Fruit fly (Drosophila melanogaster): ENCODE results near the gene CG10375.

CG10375 gene

dm6 chr3R:23772808-23773207, 5.3 kb downstream of the CG10375 start, which contains the start of gene tst (continued):
- TF ChIP-seq Deaf1 (tag; optimal IDR thresholded peaks at IDR 0.05): no peak
- TF ChIP-seq CG9215 (GFP tag; IDR thresholded peaks at IDR 0.05): peak; percentile 96
- peak; percentile 74 for TF ChIP-seq tup (GFP tag; optimal IDR thresholded peaks at IDR 0.05)
- TF ChIP-seq gem (tag; optimal IDR thresholded peaks at IDR 0.05): peak; percentile 98
- TF ChIP-seq Rfx (GFP tag; IDR thresholded peaks at IDR 0.05): peak; percentile 98
- no peak for TF ChIP-seq HmgD (GFP tag; optimal IDR thresholded peaks at IDR 0.05)
- no peak for TF ChIP-seq zf30C (GFP tag; optimal IDR thresholded peaks at IDR 0.05)
- no peak for TF ChIP-seq br (optimal IDR thresholded peaks at IDR 0.05)
- TF ChIP-seq Lim3 (GFP tag; IDR thresholded peaks at IDR 0.05): peak; percentile 78
- TF ChIP-seq CG43689 (GFP tag; IDR thresholded peaks at IDR 0.05): peak; percentile 88
- peak; percentile 97 for TF ChIP-seq CG31441 (GFP tag; IDR thresholded peaks at IDR 0.05)
- peak; percentile 90 for TF ChIP-seq CG15514 (GFP tag; optimal IDR thresholded peaks at IDR 0.05)
- TF ChIP-seq CG1529 (GFP tag; optimal IDR thresholded peaks at IDR 0.05): peak; percentile 69
- TF ChIP-seq CG13296 (GFP tag; optimal IDR thresholded peaks at IDR 0.05): peak; percentile 92
- TF ChIP-seq Hr51 (GFP tag; optimal IDR thresholded peaks at IDR 0.05): peak; percentile 44 to 90
- no peak for TF ChIP-seq CG9876 (GFP tag; optimal IDR thresholded peaks at IDR 0.05)
- TF ChIP-seq HLH3B (GFP tag; IDR thresholded peaks at IDR 0.05): peak; percentile 97
- TF ChIP-seq CG6813 (GFP tag; optimal IDR thresholded peaks at IDR 0.05): peak; percentile 77
- TF ChIP-seq gfzf (GFP tag; optimal IDR thresholded peaks at IDR 0.05): peak; percentile 16
- TF ChIP-seq CG3838 (GFP tag; optimal IDR thresholded peaks at IDR 0.05): no peak
- no peak for TF ChIP-seq btn (GFP tag; optimal IDR thresholded peaks at IDR 0.05)
- TF ChIP-seq Sox102F (GFP tag; optimal IDR thresholded peaks at IDR 0.05): peak; percentile 96
- peak; percentile 90 for TF ChIP-seq lbe (GFP tag; optimal IDR thresholded peaks at IDR 0.05)
- TF ChIP-seq CG18764 (GFP tag; optimal IDR thresholded peaks at IDR 0.05): peak; percentile 83
- TF ChIP-seq ci (GFP tag; IDR thresholded peaks at IDR 0.05): peak; percentile 91
- TF ChIP-seq CG6254 (GFP tag; optimal IDR thresholded peaks at IDR 0.05): peak; percentile 75
- no peak for TF ChIP-seq CG42726 (GFP tag; IDR thresholded peaks at IDR 0.05; ENCODE audit: partially characterized antibody)
- TF ChIP-seq Poxn (GFP tag; IDR thresholded peaks at IDR 0.05): peak; percentile 80
- peak; percentile 92 for TF ChIP-seq Doc2 (GFP tag; IDR thresholded peaks at IDR 0.05)
- TF ChIP-seq Hr39 (optimal IDR thresholded peaks at IDR 0.05): no peak
- TF ChIP-seq ato (GFP tag; IDR thresholded peaks at IDR 0.05; ENCODE audit: partially characterized antibody): no peak
- TF ChIP-seq CG10979 (tag; optimal IDR thresholded peaks at IDR 0.05): peak; percentile 90
- TF ChIP-seq Opbp (GFP tag; IDR thresholded peaks at IDR 0.05; ENCODE audit: partially characterized antibody): no peak
- TF ChIP-seq CG3163 (GFP tag; optimal IDR thresholded peaks at IDR 0.05): no peak
- TF ChIP-seq Oli (tag; optimal IDR thresholded peaks at IDR 0.05): peak; percentile 87
- TF ChIP-seq psq (GFP tag; optimal IDR thresholded peaks at IDR 0.05): peak; percentile 81
- TF ChIP-seq D19A (tag; optimal IDR thresholded peaks at IDR 0.05): peak; percentile 85
- TF ChIP-seq CG11696 (GFP tag; IDR thresholded peaks at IDR 0.05): peak; percentile 83
- TF ChIP-seq Gug (GFP tag; IDR thresholded peaks at IDR 0.05): peak; percentile 95
- TF ChIP-seq lov (optimal IDR thresholded peaks at IDR 0.05): no peak
- TF ChIP-seq lov (GFP tag; IDR thresholded peaks at IDR 0.05): peak; percentile 93
- peak; percentile 32 for TF ChIP-seq Camta (GFP tag; optimal IDR thresholded peaks at IDR 0.05)
- no peak for TF ChIP-seq TFAM (GFP tag; optimal IDR thresholded peaks at IDR 0.05)
- no peak for TF ChIP-seq gro (GFP tag; optimal IDR thresholded peaks at IDR 0.05)
- peak; percentile 95 for TF ChIP-seq gsb-n (tag; optimal IDR thresholded peaks at IDR 0.05)
- TF ChIP-seq croc (GFP tag; conservative IDR thresholded peaks at IDR 0.05): peak; percentile 94
- TF ChIP-seq cg (GFP tag; optimal IDR thresholded peaks at IDR 0.05): no peak
- TF ChIP-seq Myb (GFP tag; optimal IDR thresholded peaks at IDR 0.05): peak; percentile 2
- TF ChIP-seq CG11085 (GFP tag; IDR thresholded peaks at IDR 0.05): peak; percentile 95
- peak; percentile 93 for TF ChIP-seq CG4424 (GFP tag; optimal IDR thresholded peaks at IDR 0.05)
- peak; percentile 100 for TF ChIP-seq Meics (GFP tag; optimal IDR thresholded peaks at IDR 0.05)
- peak; percentile 8 for TF ChIP-seq CG1647 (GFP tag; optimal IDR thresholded peaks at IDR 0.05)

All from whole organism, embryonic.